Fruit fly (Drosophila melanogaster): ENCODE results near the gene CG32641.
A peak's percentile ranks its signal among the peaks of the same experiment; 100 is the strongest.

CG32641 gene

dm6 chrX:13221311-13221710 is 37.0 kb downstream of the CG32641 start (continued):
- TF ChIP-seq CG16815 (GFP tag; optimal IDR thresholded peaks at IDR 0.05) (no peak), kah (GFP tag; optimal IDR thresholded peaks at IDR 0.05) (no peak), ewg (GFP tag; optimal IDR thresholded peaks at IDR 0.05) (peak; percentile 14), phol (tag; optimal IDR thresholded peaks at IDR 0.05) (peak; percentile 8), stwl (tag; optimal IDR thresholded peaks at IDR 0.05) (no peak), unpg (GFP tag; optimal IDR thresholded peaks at IDR 0.05) (peak; percentile 12), Ada2b (GFP tag; IDR thresholded peaks at IDR 0.05) (no peak), mam (GFP tag; optimal IDR thresholded peaks at IDR 0.05) (no peak), tx (GFP tag; optimal IDR thresholded peaks at IDR 0.05) (no peak), CG31388 (GFP tag; optimal IDR thresholded peaks at IDR 0.05) (no peak), Chrac-16 (GFP tag; optimal IDR thresholded peaks at IDR 0.05) (no peak), CG10267 (tag; optimal IDR thresholded peaks at IDR 0.05) (peak; percentile 5), ATbp (GFP tag; optimal IDR thresholded peaks at IDR 0.05) (peak; percentile 1), Dll (GFP tag; IDR thresholded peaks at IDR 0.05; ENCODE audit: partially characterized antibody) (no peak), Ets65A (GFP tag) (peak; percentile 18), CG16779 (GFP tag; IDR thresholded peaks at IDR 0.05) (no peak), Fer3 (tag; optimal IDR thresholded peaks at IDR 0.05) (no peak), Sox100B (GFP tag; optimal IDR thresholded peaks at IDR 0.05) (no peak), CG11398 (GFP tag; optimal IDR thresholded peaks at IDR 0.05) (no peak), zf30C (GFP tag; optimal IDR thresholded peaks at IDR 0.05) (peak; percentile 47), gce (GFP tag; IDR thresholded peaks at IDR 0.05) (no peak), Med (GFP tag) (peak; percentile 53), row (GFP tag; IDR thresholded peaks at IDR 0.05) (peak; percentile 25; the same call in 2 of the 3 replicates), gsb (GFP tag; IDR thresholded peaks at IDR 0.05) (no peak), CG34422 (GFP tag; IDR thresholded peaks at IDR 0.05) (0 out of 3 replicates have a peak, but pooled peaks have one; percentile 22), sens (GFP tag) (peak; percentile 74), al (GFP tag; IDR thresholded peaks at IDR 0.05) (no peak), CG1603 (tag; optimal IDR thresholded peaks at IDR 0.05) (peak; percentile 43), fd3F (GFP tag; optimal IDR thresholded peaks at IDR 0.05) (no peak), CG13624 (GFP tag; optimal IDR thresholded peaks at IDR 0.05) (no peak), CG6689 (GFP tag; IDR thresholded peaks at IDR 0.05) (0 out of 2 replicates have a peak, but pooled peaks have one; percentile 16)

dm6 chrX:13221835-13222234 is 37.6 kb downstream of the CG32641 start:
- TF ChIP-seq CG8478 (optimal IDR thresholded peaks at IDR 0.05) (no peak), Med (GFP tag) (peak; percentile 40), Drgx (GFP tag; IDR thresholded peaks at IDR 0.05) (peak; percentile 45)

DNA sequence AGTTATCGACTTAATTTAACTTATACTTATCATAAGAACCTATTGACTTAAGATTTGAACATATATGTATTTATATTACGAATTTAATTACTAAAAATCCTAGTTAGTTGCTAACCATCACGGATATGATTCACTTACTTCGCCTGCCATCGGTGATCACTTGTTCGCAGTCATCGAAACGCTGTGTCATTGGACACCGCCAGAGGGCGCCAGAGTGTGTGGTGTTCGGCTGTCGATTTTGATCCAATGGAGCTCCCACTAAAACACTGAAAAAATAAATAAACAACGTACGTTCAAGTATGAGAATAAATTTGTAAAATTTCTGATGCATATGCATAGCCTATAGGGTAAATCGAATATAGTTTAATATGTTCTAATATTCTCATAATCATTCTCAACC is 40.6 kb downstream of the CG32641 start:
- TF ChIP-seq CG17385 (GFP tag; optimal IDR thresholded peaks at IDR 0.05) (no peak), Meics (GFP tag; optimal IDR thresholded peaks at IDR 0.05) (no peak), CG17361 (GFP tag; IDR thresholded peaks at IDR 0.05) (0 out of 3 replicates have a peak, but pooled peaks have one; percentile 10), stwl (tag; optimal IDR thresholded peaks at IDR 0.05) (peak; percentile 17), CTCF (GFP tag; optimal IDR thresholded peaks at IDR 0.05) (peak; percentile 85)

DNA sequence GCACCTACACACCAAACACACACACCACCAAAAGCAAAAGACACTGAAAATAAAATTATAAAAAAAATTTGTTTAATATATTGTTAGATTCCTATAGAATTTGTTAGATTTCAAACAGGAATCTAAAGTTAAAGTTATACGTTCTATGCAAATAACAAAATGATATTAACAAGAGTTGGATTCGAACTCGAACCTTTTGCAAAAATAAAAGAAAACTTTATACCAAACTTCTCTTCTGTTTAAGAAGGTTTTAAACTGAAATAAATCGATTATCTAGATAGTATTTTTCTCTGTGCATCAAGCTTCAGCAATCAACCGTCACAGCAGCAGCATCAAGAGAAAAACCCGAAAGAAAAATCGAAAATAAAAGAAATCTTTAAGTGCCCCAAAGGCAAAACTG is 42.2 kb downstream of the CG32641 start:
- TF ChIP-seq D19A (tag; optimal IDR thresholded peaks at IDR 0.05) (peak; percentile 47), Blimp-1 (GFP tag; optimal IDR thresholded peaks at IDR 0.05) (peak; percentile 53), zen (tag; optimal IDR thresholded peaks at IDR 0.05) (peak; percentile 4), org-1 (GFP tag; optimal IDR thresholded peaks at IDR 0.05) (peak; percentile 7), nmo (GFP tag; optimal IDR thresholded peaks at IDR 0.05) (peak; percentile 50), Abd-B (GFP tag; optimal IDR thresholded peaks at IDR 0.05) (peak; percentile 8), CG2712 (tag; optimal IDR thresholded peaks at IDR 0.05) (peak; percentile 76), dmrt11E (tag; optimal IDR thresholded peaks at IDR 0.05) (peak; percentile 49), CG32532 (GFP tag; IDR thresholded peaks at IDR 0.05) (no peak), CG31441 (GFP tag; IDR thresholded peaks at IDR 0.05) (peak; percentile 67), zfh1 (GFP tag; IDR thresholded peaks at IDR 0.05) (0 out of 3 replicates have a peak, but pooled peaks have one; percentile 8), CG13424 (tag; optimal IDR thresholded peaks at IDR 0.05) (peak; percentile 46), gsb (GFP tag; IDR thresholded peaks at IDR 0.05) (no peak), CG11504 (tag; optimal IDR thresholded peaks at IDR 0.05) (peak; percentile 73)

Data from whole organism, embryonic.